Fruit fly (Drosophila melanogaster) S2 (cell line): ENCODE measurements around the gene NP15.6.

Experiments used
- CG8478 ChIP-seq: fragments of >200 bp; optimal IDR thresholded peaks from 2 replicates; lab custom pipeline; 2018
- CTCF ChIP-seq, 2 experiments: fragments of >200 bp; optimal IDR thresholded peaks; 2 replicates each; lab custom pipeline; 2018

dm6 chr3R:18989819-18990137 is 37.4 kb upstream of the NP15.6 start:
- TF ChIP-seq CTCF (optimal IDR thresholded peaks at IDR 0.05; lab: Kevin White, UChicago) (no peak), CG8478 (lab: Kevin White, UChicago) (no peak)
